Worm (Caenorhabditis elegans) whole organism, L4/young adult: ENCODE data around the gene Y39A1A.20.
"Not testable (repeated sequence)": the region's sequence is repeated elsewhere in the genome, so short reads cannot be mapped to it uniquely, and the experiment has no call there.

ENCODE experiments used
- W03F9.2 ChIP-seq: fragments of 150-350 bp; optimal IDR thresholded peaks from 2 replicates; lab custom pipeline; 2014; ENCODE audit warnings: missing biosample characterization, missing genetic modification characterization
- dao-5 ChIP-seq: sonication (generic microtip); optimal IDR thresholded peaks from 2 replicates; lab custom pipeline; 2016; ENCODE audit warnings: missing genotype, missing genetic modification characterization, moderate library complexity, missing compliant biosample characterization
- him-1 ChIP-seq: sonication (generic microtip); optimal IDR thresholded peaks from 2 replicates; lab custom pipeline; 2016; ENCODE audit warnings: missing genotype, missing genetic modification reagents, missing genetic modification characterization, missing compliant biosample characterization

Y39A1A.20 gene

DNA sequence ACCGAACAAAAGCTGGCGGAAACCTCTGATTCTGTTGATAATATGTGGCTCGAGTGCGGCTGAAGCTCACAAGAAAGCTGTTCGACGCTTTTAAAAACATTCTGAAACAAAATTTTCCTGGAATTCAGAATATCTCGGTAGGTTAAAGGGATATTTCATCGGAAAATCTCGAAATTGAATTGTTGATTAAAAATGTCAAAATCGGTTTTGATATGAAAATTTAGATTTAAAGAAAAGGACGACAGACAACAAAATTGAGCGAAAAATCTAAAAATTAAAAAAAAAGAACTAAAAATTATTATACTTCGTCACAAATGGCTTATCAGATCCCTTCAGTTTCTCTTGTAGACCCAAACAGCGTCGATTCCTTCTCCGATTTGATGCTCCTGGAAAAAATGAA, at the start of gene Y39A1A.20:
Gene Y39A1A.20, minus strand, starts transcription at position 101 of the 400 bp plus-strand sequence.
- TF ChIP-seq W03F9.2 (tag; lab: Kevin White, UChicago) (no peak), dao-5 (tag; lab: Kevin White, UChicago) (no peak), him-1 (tag; lab: Kevin White, UChicago) (no peak)

DNA sequence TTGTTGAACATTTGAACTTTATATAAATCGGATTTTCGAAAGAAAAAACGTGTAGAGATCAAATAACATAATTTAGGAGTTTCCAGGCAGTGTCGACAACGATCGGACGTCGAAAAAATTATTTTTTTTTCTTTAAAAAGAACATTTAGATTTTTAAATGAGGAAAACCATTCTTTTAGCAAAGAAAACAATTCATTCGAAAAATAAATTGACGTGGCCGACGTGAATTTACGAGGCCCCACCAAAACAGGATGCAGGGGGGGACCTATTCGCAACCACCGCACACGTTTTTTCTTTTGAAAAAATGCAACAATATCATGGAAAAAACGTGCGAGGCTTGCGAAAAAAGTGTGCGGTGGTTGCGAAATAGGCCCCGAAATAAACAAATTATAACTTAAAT, 49.7 kb upstream of the Y39A1A.20 start, which contains the start of gene enu-3.6:
Gene enu-3.6, plus strand, starts transcription at position 392 of the 400 bp plus-strand sequence.
- not testable (repeated sequence) for TF ChIP-seq dao-5, W03F9.2, him-1 (tag; lab: Kevin White, UChicago)

DNA sequence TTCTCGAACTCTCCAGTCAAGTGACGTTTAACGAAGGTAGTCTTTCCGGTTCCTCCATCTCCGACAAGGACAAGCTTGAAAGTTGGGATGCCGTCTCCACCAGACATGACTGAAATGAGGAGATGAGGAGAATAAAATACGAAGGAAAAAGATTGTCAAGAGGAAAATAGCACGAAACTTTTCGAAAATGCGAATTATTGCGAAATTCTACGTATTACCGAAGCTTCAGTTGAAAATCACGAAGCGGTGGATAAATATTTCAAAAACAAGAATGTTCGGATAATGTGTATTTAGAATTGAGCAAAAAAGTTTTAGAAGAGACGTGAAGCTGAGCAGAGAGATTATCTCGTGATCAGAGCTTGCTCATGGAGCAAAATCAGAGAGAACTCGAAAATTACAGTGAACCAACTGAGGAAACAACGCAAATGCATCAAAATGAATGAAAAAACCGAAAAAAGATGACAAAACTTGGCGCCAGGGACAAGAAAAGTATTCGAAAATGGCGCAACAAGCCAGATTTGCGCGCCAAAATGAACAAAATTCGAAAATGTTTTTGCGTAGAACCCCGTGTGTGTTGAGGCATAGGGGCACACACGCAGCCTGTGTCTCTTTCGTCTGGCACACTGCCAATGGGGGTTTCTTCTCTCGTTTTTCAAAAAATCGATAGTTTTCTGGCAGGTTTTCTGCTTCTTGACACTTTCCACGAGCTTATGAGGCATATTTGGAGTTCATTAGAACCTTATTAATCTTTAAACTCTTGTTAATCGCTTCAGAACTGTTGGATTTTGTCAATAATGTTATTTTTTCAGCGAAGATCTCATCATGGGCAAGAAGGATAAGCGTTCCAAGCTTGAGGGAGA, 47.5 kb upstream of the Y39A1A.20 start, which contains the start of the genes ran-1 and dkc-1:
Gene ran-1, minus strand, starts transcription at position 109 of the 860 bp plus-strand sequence.
Gene dkc-1, plus strand, starts transcription at position 810 of the 860 bp plus-strand sequence.
- TF ChIP-seq W03F9.2 (tag; lab: Kevin White, UChicago) (peak; percentile 87), him-1 (tag; lab: Kevin White, UChicago) (no peak)

DNA sequence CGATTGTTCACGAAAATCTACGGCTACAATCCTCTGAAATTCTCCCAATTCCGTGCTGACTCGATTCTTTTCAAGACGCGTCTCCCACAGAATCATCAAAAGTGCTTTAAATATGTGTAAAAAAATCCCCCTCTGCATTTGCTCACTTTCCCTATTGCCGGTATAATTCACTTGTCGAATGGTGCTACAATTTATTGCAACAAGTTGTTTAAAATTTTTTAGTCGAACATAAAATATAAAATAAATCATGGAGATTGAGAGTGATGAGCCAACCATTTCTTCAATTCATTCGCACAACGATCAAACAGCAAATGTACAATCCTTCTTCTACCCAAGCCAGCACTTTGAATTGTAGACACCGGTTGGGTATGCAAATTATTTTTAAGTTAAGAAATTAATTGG, 46.0 kb upstream of the Y39A1A.20 start:
- TF ChIP-seq him-1 (tag; lab: Kevin White, UChicago) (no peak), dao-5 (tag; lab: Kevin White, UChicago) (peak; percentile 41), W03F9.2 (tag; lab: Kevin White, UChicago) (no peak)

DNA sequence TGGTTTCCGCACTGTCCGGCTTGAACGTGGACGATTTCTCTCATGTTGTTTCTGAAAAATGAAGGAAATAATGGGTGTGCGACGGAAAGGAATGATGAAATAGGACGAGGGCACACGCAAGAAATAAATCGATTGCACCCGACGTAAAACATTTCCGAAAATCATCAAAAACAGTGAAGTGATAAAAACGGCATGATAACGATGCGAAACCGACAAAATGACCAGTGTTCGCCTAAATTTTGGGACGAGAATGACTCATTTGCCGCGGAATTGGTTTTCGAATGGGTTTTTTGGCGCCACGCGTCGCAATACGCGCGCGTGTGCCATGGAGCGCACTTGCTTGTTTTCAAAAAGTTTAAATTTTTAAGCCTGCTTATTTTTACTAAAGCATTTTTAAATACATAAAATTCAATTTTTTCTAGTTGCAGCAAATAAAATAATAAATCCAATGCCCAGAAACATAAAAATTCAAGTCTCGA, 42.1 kb upstream of the Y39A1A.20 start, which contains the start of the genes tbb-1 and rib-2:
Gene tbb-1, minus strand, starts transcription at position 51 of the 479 bp plus-strand sequence.
Gene rib-2, plus strand, starts transcription at position 429 of the 479 bp plus-strand sequence.
- TF ChIP-seq W03F9.2 (tag; lab: Kevin White, UChicago) (peak; percentile 91), dao-5 (tag; lab: Kevin White, UChicago) (no peak), him-1 (tag; lab: Kevin White, UChicago) (no peak)

DNA sequence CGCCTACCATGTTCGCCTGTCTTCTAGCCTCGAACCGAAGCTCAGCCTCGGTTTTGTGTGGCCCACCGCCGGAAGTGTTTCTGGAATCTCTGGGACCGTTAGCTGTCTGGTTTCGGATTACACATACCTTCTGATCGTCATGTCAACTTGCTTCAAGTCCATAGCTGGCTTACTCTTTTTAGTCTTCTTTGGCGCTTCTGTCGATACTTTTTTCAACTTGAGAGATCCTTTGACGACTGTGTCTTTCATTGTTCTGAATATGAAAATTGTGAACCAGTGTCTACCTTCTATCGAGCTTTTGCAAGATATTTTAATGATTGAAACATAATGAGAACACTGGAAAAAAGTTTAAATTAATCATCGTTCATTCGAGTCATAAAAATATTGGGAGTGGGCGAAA, 40.2 kb upstream of the Y39A1A.20 start, which contains the start of gene K01G5.8:
Gene K01G5.8, minus strand, starts transcription at position 255 of the 400 bp plus-strand sequence.
- TF ChIP-seq W03F9.2 (tag; lab: Kevin White, UChicago) (no peak), him-1 (tag; lab: Kevin White, UChicago) (no peak), dao-5 (tag; lab: Kevin White, UChicago) (no peak)

DNA sequence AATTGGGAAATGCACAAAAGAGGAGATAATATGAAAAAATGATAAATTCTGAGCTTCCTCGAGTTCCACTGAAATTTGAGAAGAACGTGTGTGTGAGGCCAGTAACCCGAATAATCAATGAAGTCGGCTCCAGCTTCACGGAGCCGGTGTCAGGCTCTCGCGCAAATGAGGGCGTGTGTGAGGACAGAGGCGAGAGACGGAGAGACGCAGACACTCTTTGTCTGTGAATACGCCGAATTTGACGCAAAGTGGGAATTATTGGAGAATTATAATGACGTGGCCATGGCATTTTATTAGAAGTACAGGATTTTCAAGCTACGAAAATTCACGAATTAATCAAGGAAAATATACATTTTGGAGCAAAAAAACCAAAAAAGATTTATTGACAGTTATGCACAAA, 39.5 kb upstream of the Y39A1A.20 start:
- no peak for TF ChIP-seq dao-5 (tag; lab: Kevin White, UChicago)
- peak; percentile 19 for TF ChIP-seq W03F9.2 (tag; lab: Kevin White, UChicago)

DNA sequence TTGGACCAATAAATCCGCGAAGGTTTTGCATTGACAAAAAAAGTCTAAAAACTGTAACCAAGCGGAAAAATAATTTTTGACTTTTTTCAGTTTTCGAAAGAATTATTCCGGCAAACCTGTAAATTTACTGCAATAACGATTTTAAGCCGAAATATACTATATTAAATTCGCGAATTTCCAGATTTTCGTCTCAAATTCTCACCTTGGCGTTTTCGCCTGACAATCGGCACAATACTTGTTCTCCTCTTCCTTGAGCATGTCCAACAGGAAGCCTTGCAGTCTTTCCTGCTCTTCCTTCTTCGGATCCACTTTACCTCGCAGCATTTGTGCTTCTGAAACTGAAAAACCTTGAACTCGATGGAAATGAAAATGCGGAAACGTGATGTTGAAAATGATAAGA, 39.1 kb upstream of the Y39A1A.20 start, which contains the start of gene smap-1:
Gene smap-1, minus strand, starts transcription at position 338 of the 400 bp plus-strand sequence.
- TF ChIP-seq W03F9.2 (tag; lab: Kevin White, UChicago) (no peak), him-1 (tag; lab: Kevin White, UChicago) (no peak), dao-5 (tag; lab: Kevin White, UChicago) (no peak)

DNA sequence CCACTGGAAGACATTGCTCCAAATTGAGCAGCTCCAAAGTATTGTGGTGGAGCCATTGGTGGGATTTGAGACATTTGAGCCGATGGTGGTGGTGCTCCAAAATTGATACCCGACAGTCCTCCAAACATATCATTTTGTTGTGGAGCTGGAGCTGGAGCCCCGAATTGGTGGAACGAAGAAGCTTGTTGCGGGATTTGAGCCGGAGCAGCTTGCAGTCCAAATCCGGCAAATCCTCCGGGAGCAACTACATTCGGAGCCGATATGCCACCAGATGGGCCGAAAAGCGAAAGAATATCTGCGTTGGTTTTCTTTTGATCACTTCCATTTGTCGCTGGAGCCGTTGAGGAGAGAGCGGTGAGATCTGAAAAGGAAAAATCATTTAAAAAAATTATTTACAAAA, 37.7 kb upstream of the Y39A1A.20 start:
- TF ChIP-seq W03F9.2 (tag; lab: Kevin White, UChicago) (no peak), him-1 (tag; lab: Kevin White, UChicago) (no peak), dao-5 (tag; lab: Kevin White, UChicago) (no peak)

DNA sequence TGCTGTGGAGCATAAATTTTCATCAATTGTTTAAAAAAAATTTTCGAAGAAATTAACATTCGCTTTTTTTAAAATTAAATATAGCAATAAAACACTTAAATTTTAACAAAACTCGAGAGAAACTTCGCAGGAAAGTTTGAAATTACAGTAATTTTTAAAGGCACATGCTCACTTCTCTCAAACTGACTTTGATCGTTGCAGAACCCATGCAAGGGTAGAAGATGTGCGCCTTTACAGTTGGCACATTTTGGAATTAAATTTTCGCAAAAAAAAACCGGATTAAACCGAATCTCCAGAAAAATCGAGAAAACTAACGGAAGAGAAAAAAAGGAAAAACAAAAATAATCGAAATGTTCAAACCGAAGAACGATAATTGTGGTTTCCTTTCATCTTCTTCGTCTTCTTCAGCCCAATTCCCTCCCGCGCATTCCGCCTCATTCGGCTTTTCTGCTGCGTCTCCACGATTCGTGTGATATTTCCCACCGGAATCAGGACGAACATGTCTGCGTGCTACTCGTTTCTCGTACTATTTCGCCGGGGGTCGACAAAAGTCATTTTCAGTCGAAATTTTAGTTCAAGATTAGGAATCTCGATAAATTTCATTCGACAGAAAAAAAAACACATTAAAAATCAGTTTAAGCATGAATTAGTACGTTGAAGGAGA, 36.1 kb upstream of the Y39A1A.20 start:
- TF ChIP-seq him-1 (tag; lab: Kevin White, UChicago) (no peak), dao-5 (tag; lab: Kevin White, UChicago) (no peak), W03F9.2 (tag; lab: Kevin White, UChicago) (no peak)

DNA sequence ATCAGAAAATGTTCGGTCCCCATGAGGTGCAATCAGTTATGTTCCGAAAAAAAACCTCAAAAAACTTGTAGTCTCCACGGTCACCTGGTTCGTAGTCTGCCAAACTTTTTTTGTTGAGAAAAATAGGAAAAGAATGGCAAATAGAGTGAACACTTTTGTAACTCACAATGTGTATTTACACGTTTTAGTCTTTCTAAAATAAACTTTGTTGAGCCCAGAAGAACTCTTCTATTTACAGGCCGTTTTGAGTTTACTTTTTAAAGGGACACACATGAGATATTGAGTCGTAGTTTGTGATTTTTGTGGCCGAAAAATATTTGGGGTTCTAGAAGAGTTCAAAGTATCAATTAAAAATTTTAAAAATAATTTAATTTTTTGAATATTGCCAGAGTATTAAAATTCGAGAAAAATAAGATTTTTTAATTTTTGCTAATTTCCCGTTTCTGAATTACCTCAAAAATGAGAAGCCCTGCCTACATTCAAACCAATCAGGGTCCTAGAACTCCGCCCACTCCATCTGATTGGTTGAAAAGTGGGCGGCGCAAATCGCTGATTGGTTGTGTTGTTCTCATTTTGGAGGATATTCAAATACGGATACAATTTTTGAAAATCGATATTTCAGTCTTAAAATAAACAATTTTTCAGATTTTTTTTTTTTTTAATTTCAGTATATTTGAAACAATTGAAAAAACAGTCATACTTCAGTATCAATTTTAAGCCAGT, 34.3 kb upstream of the Y39A1A.20 start:
- no peak for TF ChIP-seq W03F9.2 (tag; lab: Kevin White, UChicago)
- TF ChIP-seq dao-5 (tag; lab: Kevin White, UChicago), result no peak
- no peak for TF ChIP-seq him-1 (tag; lab: Kevin White, UChicago)

DNA sequence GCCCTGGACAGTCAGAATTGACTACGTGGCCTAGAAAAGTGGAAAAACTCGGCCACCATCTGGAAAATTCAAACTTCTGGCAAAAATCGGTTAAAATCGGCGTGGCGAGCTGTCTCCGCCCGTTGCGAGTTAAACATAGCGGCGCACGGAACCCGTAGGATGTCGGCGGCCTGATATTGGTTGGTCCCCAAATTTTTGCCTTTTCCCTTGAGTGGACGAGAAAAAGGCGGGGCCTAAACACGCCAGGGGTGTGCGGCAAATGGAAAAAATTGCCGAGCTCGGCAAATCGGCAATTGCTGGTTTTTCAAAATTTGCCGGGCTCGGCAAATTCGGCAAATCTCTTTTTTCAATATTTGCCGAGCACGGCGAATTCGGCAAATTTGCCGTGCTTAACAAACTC, 32.9 kb upstream of the Y39A1A.20 start:
- TF ChIP-seq W03F9.2 (tag; lab: Kevin White, UChicago), result no peak
- no peak for TF ChIP-seq him-1 (tag; lab: Kevin White, UChicago)
- no peak for TF ChIP-seq dao-5 (tag; lab: Kevin White, UChicago)
